Fruit fly (Drosophila melanogaster) Kc167 (cell line): Measurements from ENCODE around the gene Aps.

Experiments
- Sin3A ChIP-seq: fragments of >200 bp; optimal IDR thresholded peaks from 2 replicates; lab custom pipeline; 2018; ENCODE audit warnings: missing external identifiers
- h ChIP-seq: fragments of >200 bp; optimal IDR thresholded peaks from 3 replicates; lab custom pipeline; 2018; ENCODE audit warnings: missing external identifiers
- insv ChIP-seq: fragments of >200 bp; optimal IDR thresholded peaks from 3 replicates; lab custom pipeline; 2018; ENCODE audit warnings: missing external identifiers
- psq ChIP-seq: fragments of >200 bp; optimal IDR thresholded peaks from 2 replicates; lab custom pipeline; 2017; ENCODE audit warnings: missing external identifiers

- no peak for TF ChIP-seq insv (lab: Kevin White, UChicago)
- no peak for TF ChIP-seq psq (lab: Kevin White, UChicago)
- TF ChIP-seq Sin3A (lab: Kevin White, UChicago) = no peak
- TF ChIP-seq h (lab: Kevin White, UChicago) = no peak
Measured at dm6 chr3L:10909612-10910011, 10.7 kb upstream of the Aps start.
